Worm (Caenorhabditis elegans): ENCODE data around the gene C17C3.3.

C17C3.3 gene

ce11 chrII:5574925-5575324 lies 13.4 kb downstream of the C17C3.3 start:
- TF ChIP-seq ceh-24 (tag; optimal IDR thresholded peaks at IDR 0.05) (no peak), fkh-6 (tag; optimal IDR thresholded peaks at IDR 0.05) (no peak), pag-3 (tag; optimal IDR thresholded peaks at IDR 0.05; ENCODE audit: borderline replicate concordance) (no peak), pros-1 (tag; optimal IDR thresholded peaks at IDR 0.05) (no peak), hlh-6 (tag; optimal IDR thresholded peaks at IDR 0.05) (no peak), sdc-2 (tag; optimal IDR thresholded peaks at IDR 0.05) (no peak), sox-2 (GFP tag; IDR thresholded peaks at IDR 0.05) (no peak)

DNA sequence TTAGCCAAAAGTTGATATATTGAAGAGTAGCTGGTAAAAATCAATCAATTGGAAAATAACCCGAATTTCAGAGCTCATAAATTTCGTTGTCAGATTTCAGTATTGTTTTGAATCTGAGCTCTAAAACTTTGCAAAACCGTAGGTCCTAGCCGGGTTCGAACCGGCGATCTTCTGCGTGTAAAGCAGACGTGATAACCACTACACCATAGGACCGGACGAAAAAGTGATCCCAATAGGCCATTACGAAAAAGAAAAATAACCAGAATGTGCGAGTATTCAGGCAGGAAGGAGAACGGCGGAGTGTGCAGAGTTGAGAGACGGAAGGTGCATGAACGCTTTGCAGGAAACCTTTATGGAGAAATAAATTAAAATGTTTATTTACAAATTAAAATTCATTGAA lies 15.5 kb downstream of the C17C3.3 start:
- TF ChIP-seq ceh-19 (GFP tag; optimal IDR thresholded peaks at IDR 0.05) (peak; percentile 17), sdc-2 (tag; optimal IDR thresholded peaks at IDR 0.05) (no peak), ceh-22 (tag; optimal IDR thresholded peaks at IDR 0.05) (no peak), elt-2 (tag; optimal IDR thresholded peaks at IDR 0.05) (peak; percentile 86), C38D4.7 (GFP tag; optimal IDR thresholded peaks at IDR 0.05) (peak; percentile 39), sox-4 (tag; optimal IDR thresholded peaks at IDR 0.05) (peak; percentile 23), ceh-14 (tag; optimal IDR thresholded peaks at IDR 0.05) (no peak), ceh-2 (tag; optimal IDR thresholded peaks at IDR 0.05) (no peak), unc-86 (tag; optimal IDR thresholded peaks at IDR 0.05) (no peak), ref-2 (tag; optimal IDR thresholded peaks at IDR 0.05) (no peak), Y22D7AL.16 (tag; optimal IDR thresholded peaks at IDR 0.05) (peak; percentile 41), lin-11 (tag; optimal IDR thresholded peaks at IDR 0.05) (peak; percentile 32), K09A11.1 (tag; optimal IDR thresholded peaks at IDR 0.05; ENCODE audit: insufficient read depth) (no peak), ama-1 (optimal IDR thresholded peaks at IDR 0.05) (no peak), T23F11.4 (GFP tag; optimal IDR thresholded peaks at IDR 0.05) (no peak), pha-2 (tag; optimal IDR thresholded peaks at IDR 0.05) (peak; percentile 42), ttx-3 (tag; optimal IDR thresholded peaks at IDR 0.05) (no peak), hlh-6 (tag; optimal IDR thresholded peaks at IDR 0.05) (peak; percentile 37), zip-5 (tag; optimal IDR thresholded peaks at IDR 0.05) (no peak), ceh-48 (tag; optimal IDR thresholded peaks at IDR 0.05) (peak; percentile 0), tbx-2 (tag; optimal IDR thresholded peaks at IDR 0.05) (peak; percentile 25), pat-9 (tag; optimal IDR thresholded peaks at IDR 0.05) (no peak), sox-2 (GFP tag; IDR thresholded peaks at IDR 0.05) (no peak), fkh-6 (tag; optimal IDR thresholded peaks at IDR 0.05) (peak; percentile 27), nhr-232 (tag; optimal IDR thresholded peaks at IDR 0.05) (peak; percentile 47), nfya-1 (tag; optimal IDR thresholded peaks at IDR 0.05) (peak; percentile 9), dmd-4 (tag; optimal IDR thresholded peaks at IDR 0.05; ENCODE audit: borderline replicate concordance) (no peak), pros-1 (tag; optimal IDR thresholded peaks at IDR 0.05) (no peak), elt-4 (tag; optimal IDR thresholded peaks at IDR 0.05) (no peak), che-1 (tag; optimal IDR thresholded peaks at IDR 0.05) (peak; percentile 36), fax-1 (tag; optimal IDR thresholded peaks at IDR 0.05) (no peak), ceh-31 (tag; optimal IDR thresholded peaks at IDR 0.05) (no peak), fkh-10 (GFP tag; optimal IDR thresholded peaks at IDR 0.05) (no peak), hlh-13 (GFP tag; optimal IDR thresholded peaks at IDR 0.05) (no peak), ceh-34 (tag; optimal IDR thresholded peaks at IDR 0.05) (peak; percentile 21), odd-2 (tag; optimal IDR thresholded peaks at IDR 0.05) (no peak), ceh-24 (tag; optimal IDR thresholded peaks at IDR 0.05) (no peak), ceh-45 (GFP tag; IDR thresholded peaks at IDR 0.05) (no peak), syd-9 (tag; optimal IDR thresholded peaks at IDR 0.05) (peak; percentile 33), ets-4 (tag; optimal IDR thresholded peaks at IDR 0.05) (no peak), dve-1 (tag; optimal IDR thresholded peaks at IDR 0.05) (peak; percentile 43), ceh-6 (GFP tag; optimal IDR thresholded peaks at IDR 0.05) (peak; percentile 55), gmeb-2 (tag; optimal IDR thresholded peaks at IDR 0.05) (no peak), mec-3 (tag; optimal IDR thresholded peaks at IDR 0.05; ENCODE audit: borderline replicate concordance) (no peak)

Data from whole organism, late embryonic.